Fruit fly (Drosophila melanogaster): Measurements from ENCODE around the gene Ir7f.

Gene Ir7f

DNA sequence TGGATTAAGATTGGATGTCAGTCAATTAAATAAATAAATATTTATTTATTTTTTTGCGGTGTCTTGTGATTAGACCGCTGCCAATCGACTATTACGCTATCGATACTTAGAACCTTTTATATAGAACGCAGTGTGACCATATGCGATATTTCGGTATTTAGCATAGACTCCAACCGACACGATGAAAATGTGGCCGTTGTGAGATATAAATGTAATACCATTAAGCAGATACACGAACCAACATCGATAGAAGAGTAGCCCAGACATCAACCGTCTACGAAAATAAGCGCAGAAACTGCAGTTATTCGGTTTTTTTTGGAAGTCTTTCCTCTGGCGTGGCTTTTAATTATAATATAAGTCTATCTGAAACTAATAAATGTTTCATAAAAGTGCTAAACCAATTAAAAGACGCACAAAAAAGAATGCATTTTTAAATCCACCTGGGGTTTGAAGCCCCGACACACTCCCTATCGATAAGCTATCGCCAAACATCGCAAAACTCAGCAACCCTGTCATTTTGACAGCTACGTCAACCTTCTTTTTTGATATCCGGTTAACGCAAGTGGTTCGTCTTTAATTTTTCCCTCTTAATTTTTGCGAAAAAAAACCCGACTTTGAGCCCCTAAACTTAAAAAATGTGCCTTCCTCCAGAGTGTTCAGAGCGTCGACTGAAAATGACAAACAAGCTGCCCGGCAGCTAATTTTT is 49.5 kb upstream of the Ir7f start, which contains the start of the genes Dhdds and RpS14a (continued):
- TF ChIP-seq NfI (GFP tag; optimal IDR thresholded peaks at IDR 0.05) (peak; percentile 75), fd96Cb (tag; optimal IDR thresholded peaks at IDR 0.05) (no peak), Spps (tag; optimal IDR thresholded peaks at IDR 0.05) (peak; percentile 25), CG4854 (GFP tag; optimal IDR thresholded peaks at IDR 0.05) (peak; percentile 29), CG30020 (tag; optimal IDR thresholded peaks at IDR 0.05) (peak; percentile 50), trh (GFP tag; optimal IDR thresholded peaks at IDR 0.05) (peak; percentile 52), her (GFP tag; optimal IDR thresholded peaks at IDR 0.05) (peak; percentile 12), CG6765 (GFP tag; optimal IDR thresholded peaks at IDR 0.05) (peak; percentile 57), aop (GFP tag; IDR thresholded peaks at IDR 0.05) (no peak), Usf (GFP tag; optimal IDR thresholded peaks at IDR 0.05) (peak; percentile 44), sd (tag; optimal IDR thresholded peaks at IDR 0.05) (peak; percentile 9), zfh2 (GFP tag; optimal IDR thresholded peaks at IDR 0.05) (peak; percentile 61), CG8359 (GFP tag; optimal IDR thresholded peaks at IDR 0.05; ENCODE audit: borderline replicate concordance) (peak; percentile 6), CG6791 (GFP tag; IDR thresholded peaks at IDR 0.05; ENCODE audit: partially characterized antibody) (peak; percentile 71; the same call in 2 of the 3 replicates), Ets65A (GFP tag) (peak; percentile 96), CG16779 (GFP tag; IDR thresholded peaks at IDR 0.05) (no peak), zen (tag; optimal IDR thresholded peaks at IDR 0.05) (peak; percentile 25), CTCF (GFP tag; optimal IDR thresholded peaks at IDR 0.05) (peak; percentile 37), Xbp1 (GFP tag; optimal IDR thresholded peaks at IDR 0.05) (peak; percentile 47), CG5245 (GFP tag; optimal IDR thresholded peaks at IDR 0.05) (no peak), CG14050 (GFP tag; IDR thresholded peaks at IDR 0.05) (no peak), Neu2 (GFP tag; optimal IDR thresholded peaks at IDR 0.05; ENCODE audit: borderline replicate concordance) (no peak), lab (GFP tag; optimal IDR thresholded peaks at IDR 0.05) (peak; percentile 80), Atf3 (GFP tag; optimal IDR thresholded peaks at IDR 0.05) (peak; percentile 1), pzg (GFP tag; optimal IDR thresholded peaks at IDR 0.05) (peak; percentile 85), jing (GFP tag; optimal IDR thresholded peaks at IDR 0.05) (no peak), CG31441 (GFP tag; IDR thresholded peaks at IDR 0.05) (peak; percentile 69; the same call in 1 of the 2 replicates), CG14441 (GFP tag; IDR thresholded peaks at IDR 0.05) (0 out of 2 replicates have a peak, but pooled peaks have one; percentile 7), wor (GFP tag; IDR thresholded peaks at IDR 0.05) (no peak), CG13296 (GFP tag; optimal IDR thresholded peaks at IDR 0.05) (peak; percentile 67), corto (GFP tag; optimal IDR thresholded peaks at IDR 0.05) (no peak), CG8388 (GFP tag; optimal IDR thresholded peaks at IDR 0.05) (peak; percentile 45), Poxn (GFP tag; IDR thresholded peaks at IDR 0.05) (no peak), dmrt99B (tag; optimal IDR thresholded peaks at IDR 0.05) (no peak), vfl (GFP tag; optimal IDR thresholded peaks at IDR 0.05) (peak; percentile 18), eyg (GFP tag; optimal IDR thresholded peaks at IDR 0.05) (peak; percentile 50), unc-4 (GFP tag; IDR thresholded peaks at IDR 0.05; ENCODE audit: partially characterized antibody) (peak; percentile 71), MTF-1 (GFP tag; optimal IDR thresholded peaks at IDR 0.05; ENCODE audit: borderline replicate concordance) (peak; percentile 68), B-H2 (GFP tag; optimal IDR thresholded peaks at IDR 0.05) (no peak), CG9797 (GFP tag; optimal IDR thresholded peaks at IDR 0.05) (peak; percentile 92), CG16863 (GFP tag; optimal IDR thresholded peaks at IDR 0.05) (peak; percentile 5), CG31365 (tag; optimal IDR thresholded peaks at IDR 0.05) (peak; percentile 11), psq (GFP tag; optimal IDR thresholded peaks at IDR 0.05) (no peak), dpn (GFP tag; optimal IDR thresholded peaks at IDR 0.05) (peak; percentile 33 to 59), CG18476 (GFP tag; optimal IDR thresholded peaks at IDR 0.05) (peak; percentile 44), sr (GFP tag; IDR thresholded peaks at IDR 0.05) (no peak), CG17612 (GFP tag; IDR thresholded peaks at IDR 0.05) (no peak), lmd (GFP tag; IDR thresholded peaks at IDR 0.05) (no peak), cato (GFP tag; optimal IDR thresholded peaks at IDR 0.05; ENCODE audit: borderline replicate concordance) (peak; percentile 43), tna (GFP tag; IDR thresholded peaks at IDR 0.05; ENCODE audit: partially characterized antibody) (peak; percentile 35; the same call in 1 of the 2 replicates)
